Worm (Caenorhabditis elegans): ENCODE results near the gene ufm-1.

DNA sequence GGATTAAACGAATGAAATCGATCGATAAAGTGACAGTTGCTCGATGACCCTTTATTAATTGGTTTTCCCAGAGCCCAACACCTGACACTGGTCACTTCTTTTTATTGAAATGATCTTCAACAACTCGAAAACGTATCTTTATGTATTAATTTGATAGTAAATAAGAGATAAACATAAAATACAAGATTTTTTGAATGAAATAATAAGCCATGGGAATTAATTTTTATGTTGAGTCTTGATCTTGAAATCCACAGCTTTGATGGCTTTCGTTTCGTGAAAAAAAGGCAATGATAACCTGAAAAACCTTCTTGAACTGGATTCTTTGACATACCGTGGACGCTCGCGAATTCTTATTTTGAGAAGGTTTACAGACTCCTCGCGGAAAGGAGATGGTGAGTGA is 48.7 kb downstream of the ufm-1 start, which contains the start of gene pcp-5:
- TF ChIP-seq efl-1 (GFP tag; optimal IDR thresholded peaks at IDR 0.05) (no peak), cebp-1 (GFP tag; IDR thresholded peaks at IDR 0.05) (no peak), cebp-1 (tag; optimal IDR thresholded peaks at IDR 0.05) (no peak), ama-1 (optimal IDR thresholded peaks at IDR 0.05) (no peak), ama-1 (GFP tag; optimal IDR thresholded peaks at IDR 0.05) (no peak)
